Worm (Caenorhabditis elegans) whole organism, L2 larva: ENCODE data around the gene C14A4.7.
A peak's percentile ranks its signal among the peaks of the same experiment; 100 is the strongest.

Experiments
- C34F6.9 ChIP-seq: fragments of 150-350 bp; optimal IDR thresholded peaks from 2 replicates; lab custom pipeline; 2014; ENCODE audit warnings: missing biosample characterization, missing genetic modification characterization
- R02D3.7 ChIP-seq: fragments of 150-350 bp; optimal IDR thresholded peaks from 2 replicates; lab custom pipeline; 2014; ENCODE audit warnings: missing biosample characterization, missing genetic modification characterization
- Y55F3AM.14 ChIP-seq: fragments of 200-800 bp; sonication (Bioruptor generic); optimal IDR thresholded peaks from 2 replicates; lab custom pipeline; 2018; ENCODE audit warnings: mild to moderate bottlenecking, missing genetic modification characterization, missing compliant biosample characterization
- ZK546.5 ChIP-seq: sonication (generic microtip); optimal IDR thresholded peaks from 2 replicates; lab custom pipeline; 2017; ENCODE audit warnings: missing biosample characterization, missing genetic modification characterization
- alr-1 ChIP-seq: fragments of 150-350 bp; optimal IDR thresholded peaks from 2 replicates; lab custom pipeline; 2014; ENCODE audit warnings: missing biosample characterization, missing genetic modification characterization
- aly-2 ChIP-seq: fragments of 150-350 bp; optimal IDR thresholded peaks from 2 replicates; lab custom pipeline; 2014; ENCODE audit warnings: missing biosample characterization, missing genetic modification characterization
- ama-1 ChIP-seq: fragments of 150-350 bp; optimal IDR thresholded peaks from 2 replicates; lab custom pipeline; 2018; ENCODE audit warnings: inconsistent platforms
- blmp-1 ChIP-seq: sonication (generic microtip); optimal IDR thresholded peaks from 2 replicates; lab custom pipeline; 2017; ENCODE audit warnings: missing genetic modification characterization, mild to moderate bottlenecking, missing compliant biosample characterization, antibody characterized with exemption, moderate library complexity; ENCODE audit not compliant: insufficient read depth
- ceh-16 ChIP-seq: fragments of 150-350 bp; optimal IDR thresholded peaks from 2 replicates; lab custom pipeline; 2014; ENCODE audit warnings: missing biosample characterization, missing genetic modification characterization
- ceh-82 ChIP-seq: fragments of 150-350 bp; optimal IDR thresholded peaks from 2 replicates; lab custom pipeline; 2014; ENCODE audit warnings: missing biosample characterization, missing genetic modification characterization
- crh-2 ChIP-seq: sonication (generic microtip); optimal IDR thresholded peaks from 2 replicates; lab custom pipeline; 2017; ENCODE audit warnings: missing biosample characterization, missing genetic modification characterization
- dmd-4 ChIP-seq: sonication (generic microtip); optimal IDR thresholded peaks from 2 replicates; lab custom pipeline; 2017; ENCODE audit warnings: missing biosample characterization, missing genetic modification characterization
- egl-27 ChIP-seq: sonication (generic microtip); optimal IDR thresholded peaks from 3 replicates; lab custom pipeline; 2017; ENCODE audit warnings: missing biosample characterization, missing genetic modification reagents, missing genetic modification characterization
- elt-1 ChIP-seq: fragments of 150-350 bp; optimal IDR thresholded peaks from 2 replicates; lab custom pipeline; 2014; ENCODE audit warnings: missing biosample characterization, missing genetic modification characterization
- fos-1 ChIP-seq: fragments of 150-350 bp; optimal IDR thresholded peaks from 2 replicates; lab custom pipeline; 2014; ENCODE audit warnings: missing biosample characterization, missing genetic modification characterization
- gmeb-1 ChIP-seq: fragments of 150-350 bp; optimal IDR thresholded peaks from 2 replicates; lab custom pipeline; 2014; ENCODE audit warnings: missing biosample characterization, missing genetic modification characterization
- lin-11 ChIP-seq: fragments of 150-350 bp; sonication (generic microtip); optimal IDR thresholded peaks from 2 replicates; lab custom pipeline; 2014; ENCODE audit warnings: missing biosample characterization, missing genetic modification characterization, inconsistent platforms, mixed read lengths
- lin-13 ChIP-seq: fragments of 150-350 bp; optimal IDR thresholded peaks from 2 replicates; lab custom pipeline; 2014; ENCODE audit warnings: missing biosample characterization, missing genetic modification reagents, missing genetic modification characterization
- lin-39 ChIP-seq: fragments of 150-350 bp; optimal IDR thresholded peaks from 2 replicates; lab custom pipeline; 2014; ENCODE audit warnings: missing biosample characterization, missing genetic modification reagents, missing genetic modification characterization
- lsy-2 ChIP-seq, 2 experiments: fragments of 150-350 bp in 1 of 2; sonication (generic microtip) in 1 of 2; optimal IDR thresholded peaks; 2 replicates each; lab custom pipeline; 2014 to 2017; ENCODE audit warnings: missing biosample characterization in 2 of 2, missing genetic modification characterization in 2 of 2
- mab-5 ChIP-seq: fragments of 150-350 bp; optimal IDR thresholded peaks from 2 replicates; lab custom pipeline; 2014; ENCODE audit warnings: missing biosample characterization, missing genetic modification characterization
- mbf-1 ChIP-seq: sonication (generic microtip); optimal IDR thresholded peaks from 2 replicates; lab custom pipeline; 2017; ENCODE audit warnings: missing biosample characterization, missing genetic modification characterization
- mdl-1 ChIP-seq, 2 experiments: fragments of 150-350 bp in 1 of 2; sonication (generic microtip) in 1 of 2; optimal IDR thresholded peaks; 2 replicates each; lab custom pipeline; 2017; ENCODE audit warnings: missing biosample characterization in 2 of 2, missing genetic modification characterization in 2 of 2
- nhr-10 ChIP-seq: sonication (generic microtip); optimal IDR thresholded peaks from 2 replicates; lab custom pipeline; 2017; ENCODE audit warnings: missing biosample characterization, missing genetic modification characterization
- nhr-11 ChIP-seq: fragments of 150-350 bp; optimal IDR thresholded peaks from 2 replicates; lab custom pipeline; 2014; ENCODE audit warnings: missing biosample characterization, missing genetic modification characterization
- nhr-12 ChIP-seq: fragments of 150-350 bp; optimal IDR thresholded peaks from 2 replicates; lab custom pipeline; 2014; ENCODE audit warnings: missing biosample characterization, missing genetic modification characterization
- nhr-129 ChIP-seq: fragments of 150-350 bp; optimal IDR thresholded peaks from 2 replicates; lab custom pipeline; 2014; ENCODE audit warnings: missing biosample characterization, missing genetic modification characterization
- nhr-21 ChIP-seq: fragments of 150-350 bp; optimal IDR thresholded peaks from 2 replicates; lab custom pipeline; 2014; ENCODE audit warnings: missing biosample characterization, missing genetic modification characterization
- nhr-23 ChIP-seq: fragments of 150-350 bp; optimal IDR thresholded peaks from 2 replicates; lab custom pipeline; 2014; ENCODE audit warnings: missing biosample characterization, missing genetic modification reagents, missing genetic modification characterization
- nhr-237 ChIP-seq: fragments of 150-350 bp; optimal IDR thresholded peaks from 2 replicates; lab custom pipeline; 2014; ENCODE audit warnings: missing biosample characterization, missing genetic modification characterization
- nhr-77 ChIP-seq: fragments of 150-350 bp; optimal IDR thresholded peaks from 2 replicates; lab custom pipeline; 2014; ENCODE audit warnings: missing biosample characterization, missing genetic modification characterization
- peb-1 ChIP-seq: fragments of 150-350 bp; optimal IDR thresholded peaks from 2 replicates; lab custom pipeline; 2014; ENCODE audit warnings: missing biosample characterization, missing genetic modification characterization
- sem-4 ChIP-seq: fragments of 150-350 bp; optimal IDR thresholded peaks from 2 replicates; lab custom pipeline; 2014; ENCODE audit warnings: missing biosample characterization, missing genetic modification reagents, missing genetic modification characterization
- skn-1 ChIP-seq: sonication (generic microtip); optimal IDR thresholded peaks from 2 replicates; lab custom pipeline; 2017; ENCODE audit warnings: missing biosample characterization, missing genetic modification characterization
- sma-3 ChIP-seq: sonication (generic microtip); optimal IDR thresholded peaks from 2 replicates; lab custom pipeline; 2016; ENCODE audit warnings: missing genetic modification reagents, missing genetic modification characterization, missing compliant biosample characterization
- sma-9 ChIP-seq, 2 experiments: fragments of 150-350 bp in 1 of 2; sonication (generic microtip) in 1 of 2; optimal IDR thresholded peaks; 2 replicates each; lab custom pipeline; 2014 to 2016; ENCODE audit warnings: missing genetic modification characterization in 2 of 2, mild to moderate bottlenecking in 1 of 2, missing biosample characterization in 1 of 2, missing compliant biosample characterization in 1 of 2, missing genetic modification reagents in 1 of 2, moderate library complexity in 1 of 2
- snpc-4 ChIP-seq: fragments of 150-350 bp; optimal IDR thresholded peaks from 2 replicates; lab custom pipeline; 2014; ENCODE audit warnings: missing biosample characterization, missing genetic modification characterization
- unc-39 ChIP-seq: fragments of 150-350 bp; optimal IDR thresholded peaks from 2 replicates; lab custom pipeline; 2014; ENCODE audit warnings: missing biosample characterization, missing genetic modification characterization
- unc-55 ChIP-seq: fragments of 150-350 bp; sonication (generic microtip); optimal IDR thresholded peaks from 3 replicates; lab custom pipeline; 2014; ENCODE audit warnings: missing biosample characterization, missing genetic modification reagents, missing genetic modification characterization
- unc-62 ChIP-seq: fragments of 150-350 bp; optimal IDR thresholded peaks from 2 replicates; lab custom pipeline; 2014; ENCODE audit warnings: missing biosample characterization, missing genetic modification reagents, missing genetic modification characterization
- zag-1 ChIP-seq: fragments of 150-350 bp; optimal IDR thresholded peaks from 2 replicates; lab custom pipeline; 2014; ENCODE audit warnings: missing biosample characterization, missing genetic modification characterization
- ztf-1 ChIP-seq: fragments of 200-800 bp; sonication (Bioruptor generic); conservative IDR thresholded peaks from 2 replicates; pipeline ENCODE4 v1.3.6; 2022; ENCODE audit warnings: missing genetic modification characterization, missing compliant biosample characterization
- ztf-4 ChIP-seq: fragments of 150-350 bp; optimal IDR thresholded peaks from 2 replicates; lab custom pipeline; 2014; ENCODE audit warnings: missing biosample characterization, missing genetic modification characterization

The C14A4.7 gene

ce11 chrII:10569498-10569897 is 26.9 kb downstream of the C14A4.7 start:
- no peak for TF ChIP-seq lin-13 (GFP tag; lab: Kevin White, UChicago)
- TF ChIP-seq sma-9 (GFP tag; optimal IDR thresholded peaks at IDR 0.05; lab: Kevin White, UChicago), result peak; percentile 55
- no peak for TF ChIP-seq sma-9 (tag; optimal IDR thresholded peaks at IDR 0.05; lab: Kevin White, UChicago)
- TF ChIP-seq lsy-2 (tag; optimal IDR thresholded peaks at IDR 0.05; lab: Kevin White, UChicago), result peak in 1 of 2 experiments; percentile 19

DNA sequence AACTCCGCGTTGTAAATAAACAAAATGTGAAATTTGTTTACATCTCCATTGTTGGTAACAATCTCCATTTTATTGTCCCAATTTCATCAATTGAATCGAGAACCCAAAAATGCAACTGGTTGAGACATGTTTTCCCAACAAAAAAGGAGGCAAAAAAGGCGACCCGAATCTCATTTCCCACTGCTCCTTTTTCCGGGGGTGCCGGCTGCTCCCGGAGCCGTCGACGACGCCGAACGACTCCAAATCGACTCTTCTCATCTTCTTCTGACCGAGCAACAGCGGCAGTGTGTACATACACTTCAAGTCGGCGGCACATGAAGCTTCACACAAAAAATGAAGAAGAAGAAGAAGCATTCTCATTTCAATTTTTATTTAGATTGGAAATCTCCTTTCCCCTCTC is 29.9 kb downstream of the C14A4.7 start:
- TF ChIP-seq mbf-1 (tag; lab: Kevin White, UChicago) (no peak), fos-1 (tag; lab: Kevin White, UChicago) (no peak), mab-5 (tag; lab: Kevin White, UChicago) (no peak)
- TF ChIP-seq, all 48 proteins: peak for 0

ce11 chrII:10564578-10564977 is 31.8 kb downstream of the C14A4.7 start, which contains the start of the genes C06A1.6 and C06A1.7:
Gene C06A1.6 (minus strand): TSS chrII:10564678.
Gene C06A1.7 (plus strand): TSS chrII:10564891.
- TF ChIP-seq ZK546.5 (tag; lab: Kevin White, UChicago), result no peak
- TF ChIP-seq aly-2 (tag; lab: Kevin White, UChicago), result no peak
- no peak for TF ChIP-seq nhr-237
- no peak for TF ChIP-seq unc-39 (tag; lab: Kevin White, UChicago)
- TF ChIP-seq nhr-10 (tag; lab: Kevin White, UChicago), result no peak
- no peak for TF ChIP-seq lin-39 (tag; lab: Kevin White, UChicago)
- no peak for TF ChIP-seq sem-4 (tag; lab: Kevin White, UChicago)
- no peak for TF ChIP-seq zag-1 (tag; lab: Kevin White, UChicago)
- no peak for TF ChIP-seq crh-2 (tag; lab: Kevin White, UChicago)
- TF ChIP-seq alr-1 (tag; lab: Kevin White, UChicago), result no peak
- no peak for TF ChIP-seq nhr-23 (tag; lab: Kevin White, UChicago)
- no peak for TF ChIP-seq lin-13 (GFP tag; lab: Kevin White, UChicago)
- no peak for TF ChIP-seq nhr-11 (tag; lab: Kevin White, UChicago)
- no peak for TF ChIP-seq dmd-4 (tag; lab: Kevin White, UChicago)
- no peak for TF ChIP-seq ceh-16
- TF ChIP-seq peb-1, result no peak
- no peak for TF ChIP-seq gmeb-1
- no peak for TF ChIP-seq Y55F3AM.14
- no peak for TF ChIP-seq ceh-82 (tag; lab: Kevin White, UChicago)
- no peak for TF ChIP-seq unc-55 (GFP tag; lab: Kevin White, UChicago)

ce11 chrII:10563368-10563767 is 33.0 kb downstream of the C14A4.7 start, which contains the start of gene cdc-48.1:
Gene cdc-48.1 (minus strand): TSS chrII:10563407.
- peak; percentile 100 for TF ChIP-seq gmeb-1
- TF ChIP-seq ceh-16, result peak; percentile 100
- peak; percentile 100 for TF ChIP-seq zag-1 (tag; lab: Kevin White, UChicago)
- TF ChIP-seq ztf-1 (GFP tag; lab: Robert Waterston, UW), result peak; percentile 99; the same call in 1 of the 2 replicates
- TF ChIP-seq mbf-1 (tag; lab: Kevin White, UChicago), result peak; percentile 70
- TF ChIP-seq skn-1, result peak; percentile 100
- TF ChIP-seq fos-1 (tag; lab: Kevin White, UChicago), result peak; percentile 100
- TF ChIP-seq nhr-11 (tag; lab: Kevin White, UChicago), result peak; percentile 98
- TF ChIP-seq mab-5 (tag; lab: Kevin White, UChicago), result peak; percentile 98
- peak; percentile 95 for TF ChIP-seq nhr-10 (tag; lab: Kevin White, UChicago)
- peak; percentile 100 for TF ChIP-seq egl-27
- TF ChIP-seq nhr-77, result peak; percentile 99
- TF ChIP-seq ama-1 (lab: Kevin White, UChicago), result peak; percentile 97
- peak; percentile 100 for TF ChIP-seq lin-13 (GFP tag; lab: Kevin White, UChicago)
- TF ChIP-seq ZK546.5 (tag; lab: Kevin White, UChicago), result peak; percentile 93
- peak; percentile 99 for TF ChIP-seq nhr-129 (tag; lab: Kevin White, UChicago)
- peak; percentile 78 for TF ChIP-seq dmd-4 (tag; lab: Kevin White, UChicago)
- peak; percentile 100 for TF ChIP-seq crh-2 (tag; lab: Kevin White, UChicago)
- peak; percentile 99 for TF ChIP-seq Y55F3AM.14
- peak; percentile 100 for TF ChIP-seq nhr-21 (tag; lab: Kevin White, UChicago)
- peak; percentile 98 for TF ChIP-seq ceh-82 (tag; lab: Kevin White, UChicago)
- peak; percentile 47 for TF ChIP-seq elt-1 (tag; lab: Kevin White, UChicago)
- peak; percentile 98 for TF ChIP-seq lin-11
- no peak for TF ChIP-seq alr-1 (tag; lab: Kevin White, UChicago)
- TF ChIP-seq blmp-1 (tag; lab: Kevin White, UChicago), result peak; percentile 97
- TF ChIP-seq snpc-4 (tag; lab: Kevin White, UChicago), result peak; percentile 95
- peak; percentile 98 to 99 for TF ChIP-seq lsy-2 (tag; optimal IDR thresholded peaks at IDR 0.05; lab: Kevin White, UChicago)
- TF ChIP-seq lin-39 (tag; lab: Kevin White, UChicago), result peak; percentile 99
- peak; percentile 98 for TF ChIP-seq unc-62 (GFP tag; lab: Kevin White, UChicago)
- TF ChIP-seq nhr-237, result peak; percentile 93
- peak; percentile 39 to 97 for TF ChIP-seq mdl-1 (tag; optimal IDR thresholded peaks at IDR 0.05; lab: Kevin White, UChicago)
- TF ChIP-seq C34F6.9 (tag; lab: Kevin White, UChicago), result peak; percentile 100
- TF ChIP-seq nhr-12, result peak; percentile 84
- peak; percentile 100 for TF ChIP-seq sem-4 (tag; lab: Kevin White, UChicago)
- peak; percentile 55 for TF ChIP-seq peb-1
- TF ChIP-seq sma-3 (GFP tag; lab: Kevin White, UChicago), result peak; percentile 100
- peak; percentile 100 for TF ChIP-seq ztf-4 (tag; lab: Kevin White, UChicago)
- peak; percentile 91 for TF ChIP-seq R02D3.7 (tag; lab: Kevin White, UChicago)
- TF ChIP-seq sma-9 (GFP tag; optimal IDR thresholded peaks at IDR 0.05; lab: Kevin White, UChicago), result peak; percentile 100
- peak; percentile 49 for TF ChIP-seq sma-9 (tag; optimal IDR thresholded peaks at IDR 0.05; lab: Kevin White, UChicago)
- TF ChIP-seq unc-55 (GFP tag; lab: Kevin White, UChicago), result peak; percentile 100
